Worm (Caenorhabditis elegans) whole organism, mixed stage, embryonic: Measurements from ENCODE around the gene citk-1.

Experiments
- M03D4.4 ChIP-seq: sonication (generic microtip); optimal IDR thresholded peaks from 2 replicates; lab custom pipeline; 2017; ENCODE audit warnings: mild to moderate bottlenecking, missing genetic modification characterization, missing compliant biosample characterization
- blmp-1 ChIP-seq: fragments of 150-350 bp; optimal IDR thresholded peaks from 2 replicates; lab custom pipeline; 2014; ENCODE audit warnings: missing biosample characterization, missing genetic modification characterization
- ceh-39 ChIP-seq: fragments of 150-350 bp; optimal IDR thresholded peaks from 2 replicates; lab custom pipeline; 2014; ENCODE audit warnings: missing biosample characterization, missing genetic modification characterization
- ces-1 ChIP-seq: fragments of 150-350 bp; optimal IDR thresholded peaks from 2 replicates; lab custom pipeline; 2014; ENCODE audit warnings: missing biosample characterization, missing genetic modification reagents, missing genetic modification characterization

DNA sequence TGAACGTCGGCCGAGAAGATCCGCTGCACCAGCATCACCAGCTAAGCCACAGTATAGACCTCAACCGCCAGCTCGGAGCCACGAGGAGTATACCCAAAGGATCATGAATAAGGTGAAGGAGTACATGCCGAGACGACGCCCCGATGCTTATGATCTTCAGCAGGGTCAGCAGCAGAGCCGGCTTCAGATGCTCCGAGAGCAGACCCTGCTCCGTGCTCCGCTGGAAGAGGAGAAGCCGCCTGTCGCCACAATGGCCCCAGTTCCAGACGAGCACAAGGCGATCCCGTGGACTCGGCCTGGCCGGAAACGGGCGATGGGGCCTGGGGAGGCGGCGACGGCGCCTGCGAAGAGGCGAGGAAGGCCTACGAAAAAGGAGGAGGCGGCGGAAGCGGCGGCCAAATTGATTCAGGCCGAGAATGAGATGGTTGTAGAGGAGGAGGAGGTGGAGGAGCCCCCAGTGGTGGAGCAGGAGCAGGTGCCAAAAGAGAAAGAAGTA is 12.4 kb upstream of the citk-1 start:
- TF ChIP-seq ces-1 (GFP tag; lab: Kevin White, UChicago) (no peak), ceh-39 (tag; lab: Kevin White, UChicago) (no peak), blmp-1 (tag; lab: Kevin White, UChicago) (no peak), M03D4.4 (tag; lab: Kevin White, UChicago) (no peak)
